Worm (Caenorhabditis elegans) whole organism, L2 larva: ENCODE results near the gene C12D8.20.

Experiments
- sma-9 ChIP-seq, 2 experiments: fragments of 150-350 bp in 1 of 2; sonication (generic microtip) in 1 of 2; optimal IDR thresholded peaks; 2 replicates each; lab custom pipeline; 2014 to 2016; ENCODE audit warnings: missing genetic modification characterization in 2 of 2, mild to moderate bottlenecking in 1 of 2, missing biosample characterization in 1 of 2, missing compliant biosample characterization in 1 of 2, missing genetic modification reagents in 1 of 2, moderate library complexity in 1 of 2

Gene C12D8.20

DNA sequence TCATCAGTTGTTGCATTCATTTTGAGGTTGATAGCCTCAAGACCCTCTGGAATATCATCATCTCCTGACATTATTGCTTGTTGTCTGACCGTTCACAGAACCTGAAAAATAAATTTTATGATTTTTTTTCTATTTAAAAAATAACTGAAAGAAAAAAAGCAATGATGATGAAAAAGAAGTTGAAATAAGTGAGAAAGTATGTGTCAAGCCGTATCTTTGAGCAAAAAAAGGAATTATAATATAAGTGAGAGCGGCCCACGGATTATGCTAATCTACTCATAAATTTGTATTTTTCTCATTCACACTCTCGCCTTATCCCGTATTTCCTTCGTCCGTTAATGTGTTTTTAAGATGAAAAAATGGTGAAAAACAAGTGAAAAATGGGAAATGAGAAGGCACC, 48.1 kb downstream of the C12D8.20 start, which contains the start of gene ric-4:
Gene ric-4, minus strand, starts transcription at position 101 of the 400 bp plus-strand sequence.
- TF ChIP-seq sma-9 (GFP tag; optimal IDR thresholded peaks at IDR 0.05; lab: Kevin White, UChicago) (no peak), sma-9 (tag; optimal IDR thresholded peaks at IDR 0.05; lab: Kevin White, UChicago) (no peak)
